Worm (Caenorhabditis elegans) whole organism, mixed stage, embryonic: ENCODE measurements around the gene C28H8.8.

Source experiments
- ces-1 ChIP-seq: fragments of 150-350 bp; optimal IDR thresholded peaks from 2 replicates; lab custom pipeline; 2014; ENCODE audit warnings: missing biosample characterization, missing genetic modification reagents, missing genetic modification characterization
- hlh-1 ChIP-seq: fragments of 150-350 bp; optimal IDR thresholded peaks from 2 replicates; lab custom pipeline; 2014; ENCODE audit warnings: missing biosample characterization, missing genetic modification reagents, missing genetic modification characterization
- lin-13 ChIP-seq: fragments of 150-350 bp; optimal IDR thresholded peaks from 2 replicates; lab custom pipeline; 2014; ENCODE audit warnings: missing biosample characterization, missing genetic modification characterization
- snpc-4 ChIP-seq: fragments of 150-350 bp; optimal IDR thresholded peaks from 2 replicates; lab custom pipeline; 2014; ENCODE audit warnings: missing biosample characterization, missing genetic modification characterization
- sptf-1 ChIP-seq: sonication (generic microtip); optimal IDR thresholded peaks from 2 replicates; lab custom pipeline; 2017; ENCODE audit warnings: mild to moderate bottlenecking, missing genetic modification characterization, moderate library complexity, missing compliant biosample characterization
- unc-39 ChIP-seq: fragments of 150-350 bp; optimal IDR thresholded peaks from 2 replicates; lab custom pipeline; 2014; ENCODE audit warnings: missing biosample characterization, missing genetic modification characterization
- unc-62 ChIP-seq: fragments of 150-350 bp; optimal IDR thresholded peaks from 2 replicates; lab custom pipeline; 2014; ENCODE audit warnings: missing biosample characterization, missing genetic modification reagents, missing genetic modification characterization

- no peak for TF ChIP-seq sptf-1 (tag; lab: Kevin White, UChicago)
- TF ChIP-seq hlh-1 (tag; lab: Kevin White, UChicago): no peak
- TF ChIP-seq unc-39: no peak
- TF ChIP-seq lin-13 (tag; lab: Kevin White, UChicago): no peak
- no peak for TF ChIP-seq unc-62 (GFP tag; lab: Kevin White, UChicago)
- no peak for TF ChIP-seq snpc-4 (tag; lab: Kevin White, UChicago)
- TF ChIP-seq ces-1 (GFP tag; lab: Kevin White, UChicago): no peak
These were observed 50.2 kb downstream of the C28H8.8 start for ce11 chrIII:5838159-5839046.
